Fruit fly (Drosophila melanogaster): Measurements from ENCODE around the gene nrv1.

Gene nrv1

DNA sequence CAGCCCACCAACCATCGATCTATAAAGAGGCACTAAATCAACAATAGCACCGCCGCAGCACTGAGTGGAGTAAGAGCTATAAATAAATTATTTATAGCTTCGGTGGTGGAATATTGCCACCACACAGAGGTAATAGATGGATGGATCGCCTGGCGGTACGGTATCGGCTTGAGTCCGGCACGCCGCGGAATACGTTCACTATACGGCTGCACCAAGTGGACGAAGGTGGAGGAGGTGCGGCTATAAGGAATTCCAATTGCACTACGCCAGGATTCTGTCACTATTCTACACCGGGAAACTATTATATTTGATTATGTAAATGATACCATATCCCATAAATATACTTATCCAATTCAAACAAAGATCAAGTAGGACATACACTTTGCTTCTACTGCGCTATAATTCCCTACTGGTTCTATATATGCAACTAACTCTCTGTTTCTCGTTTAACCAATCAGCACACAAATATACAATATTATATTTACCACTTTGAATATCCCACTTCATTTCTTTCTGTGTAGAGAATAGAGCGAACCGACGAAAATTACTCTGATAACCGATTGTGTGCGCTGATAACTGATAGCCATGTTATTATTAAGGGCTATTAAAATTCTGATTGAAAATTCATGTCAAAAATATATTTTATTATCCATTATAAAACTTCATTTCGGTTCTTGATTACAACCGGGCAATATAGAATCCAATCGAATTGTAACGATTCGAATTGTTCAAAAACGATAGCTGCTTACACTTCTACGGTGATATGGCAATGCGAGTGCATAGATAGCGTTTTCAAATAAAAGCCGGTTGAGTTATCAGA is 32.8 kb upstream of the nrv1 start (continued):
- TF ChIP-seq lmd (GFP tag; IDR thresholded peaks at IDR 0.05), result peak; percentile 27; the same call in 1 of the 2 replicates
- TF ChIP-seq CG13894 (tag; optimal IDR thresholded peaks at IDR 0.05), result peak; percentile 4
- peak in 1 of 2 experiments; percentile 6 for TF ChIP-seq chif (GFP tag; optimal IDR thresholded peaks at IDR 0.05)
- no peak for TF ChIP-seq nerfin-2 (GFP tag; IDR thresholded peaks at IDR 0.05; ENCODE audit: partially characterized antibody)
- TF ChIP-seq CG11398 (GFP tag; optimal IDR thresholded peaks at IDR 0.05), result no peak
- TF ChIP-seq CG34376 (GFP tag; optimal IDR thresholded peaks at IDR 0.05), result peak; percentile 9
- TF ChIP-seq unpg (GFP tag; optimal IDR thresholded peaks at IDR 0.05), result peak; percentile 48
- TF ChIP-seq CG5180 (GFP tag; optimal IDR thresholded peaks at IDR 0.05), result no peak
- TF ChIP-seq Dll (GFP tag; IDR thresholded peaks at IDR 0.05; ENCODE audit: partially characterized antibody), result no peak
- TF ChIP-seq CG12744 (GFP tag; optimal IDR thresholded peaks at IDR 0.05), result no peak
- peak; percentile 32 for TF ChIP-seq CG14710 (tag; optimal IDR thresholded peaks at IDR 0.05)
- no peak for TF ChIP-seq CG1647 (GFP tag; optimal IDR thresholded peaks at IDR 0.05)
- TF ChIP-seq pnt (GFP tag; optimal IDR thresholded peaks at IDR 0.05), result peak; percentile 27
- TF ChIP-seq Hmr (GFP tag; optimal IDR thresholded peaks at IDR 0.05), result no peak
- TF ChIP-seq tgo (GFP tag; IDR thresholded peaks at IDR 0.05), result 0 out of 3 replicates have a peak, but pooled peaks have one; percentile 15
- TF ChIP-seq CG17612 (GFP tag; IDR thresholded peaks at IDR 0.05), result no peak
- no peak for TF ChIP-seq Dek (tag; optimal IDR thresholded peaks at IDR 0.05)
- peak; percentile 60 for TF ChIP-seq grau (tag; optimal IDR thresholded peaks at IDR 0.05)
- TF ChIP-seq CG7372 (GFP tag; IDR thresholded peaks at IDR 0.05), result no peak
- peak; percentile 53 for TF ChIP-seq CG12391 (tag; optimal IDR thresholded peaks at IDR 0.05)
- no peak for TF ChIP-seq CG17359 (tag; optimal IDR thresholded peaks at IDR 0.05)
- peak; percentile 47 for TF ChIP-seq CG17829 (tag; optimal IDR thresholded peaks at IDR 0.05)
- no peak for TF ChIP-seq kah (GFP tag; optimal IDR thresholded peaks at IDR 0.05)
- TF ChIP-seq salm (tag; optimal IDR thresholded peaks at IDR 0.05), result peak; percentile 83
- peak; percentile 27 for TF ChIP-seq cato (GFP tag; optimal IDR thresholded peaks at IDR 0.05; ENCODE audit: borderline replicate concordance)
- TF ChIP-seq CG6272 (GFP tag; IDR thresholded peaks at IDR 0.05), result no peak
- peak; percentile 47 for TF ChIP-seq D19A (tag; optimal IDR thresholded peaks at IDR 0.05)
- no peak for TF ChIP-seq zfh1 (GFP tag; IDR thresholded peaks at IDR 0.05)
- TF ChIP-seq CG10147 (GFP tag; optimal IDR thresholded peaks at IDR 0.05), result peak; percentile 18
- peak; percentile 6 for TF ChIP-seq CG1529 (GFP tag; optimal IDR thresholded peaks at IDR 0.05)
- no peak for TF ChIP-seq ci (GFP tag; IDR thresholded peaks at IDR 0.05)
- no peak for TF ChIP-seq CG33557 (GFP tag; optimal IDR thresholded peaks at IDR 0.05)
- no peak for TF ChIP-seq Bdp1 (GFP tag; optimal IDR thresholded peaks at IDR 0.05)
- TF ChIP-seq CoRest (tag; optimal IDR thresholded peaks at IDR 0.05), result peak; percentile 67
- peak; percentile 20 for TF ChIP-seq CG12071 (GFP tag; optimal IDR thresholded peaks at IDR 0.05)
- no peak for TF ChIP-seq shn (GFP tag; optimal IDR thresholded peaks at IDR 0.05)
- TF ChIP-seq CG13775 (GFP tag; optimal IDR thresholded peaks at IDR 0.05), result peak; percentile 15
- peak; percentile 68 for TF ChIP-seq row (GFP tag; IDR thresholded peaks at IDR 0.05)
- TF ChIP-seq CG1602 (GFP tag; optimal IDR thresholded peaks at IDR 0.05), result peak; percentile 9
- no peak for TF ChIP-seq HLH4C (GFP tag; IDR thresholded peaks at IDR 0.05; ENCODE audit: partially characterized antibody)
- no peak for TF ChIP-seq lbe (GFP tag; optimal IDR thresholded peaks at IDR 0.05)
- peak; percentile 27 for TF ChIP-seq CG18599 (GFP tag; optimal IDR thresholded peaks at IDR 0.05)
- TF ChIP-seq schlank (tag; optimal IDR thresholded peaks at IDR 0.05), result no peak
- TF ChIP-seq CG18476 (GFP tag; optimal IDR thresholded peaks at IDR 0.05), result peak; percentile 23
- TF ChIP-seq wor (GFP tag; IDR thresholded peaks at IDR 0.05), result peak; percentile 16; the same call in 1 of the 2 replicates
- peak; percentile 69 for TF ChIP-seq CG18262 (tag; optimal IDR thresholded peaks at IDR 0.05)
- TF ChIP-seq chinmo (GFP tag; IDR thresholded peaks at IDR 0.05; ENCODE audit: partially characterized antibody), result no peak
- no peak for TF ChIP-seq run (tag; optimal IDR thresholded peaks at IDR 0.05)
